Fruit fly (Drosophila melanogaster) whole organism, embryonic: ENCODE results near the gene Muc18B.
A peak's percentile ranks its signal among the peaks of the same experiment; 100 is the strongest.

Source experiments
- Awh ChIP-seq: fragments of 200-800 bp; sonication (Bioruptor generic); IDR thresholded peaks from 2 replicates; pipeline ENCODE4, ENCODE4 v1.3.6; 2022; ENCODE audit warnings: missing biosample characterization, missing genetic modification characterization
- Bgb ChIP-seq: fragments of 200-800 bp; sonication (Bioruptor generic); IDR thresholded peaks from 2 replicates; pipeline ENCODE4 v1.3.6; 2022; ENCODE audit warnings: missing biosample characterization, missing genetic modification characterization; ENCODE audit not compliant: partially characterized antibody
- CG10979 ChIP-seq: fragments of 200-800 bp; sonication (Bioruptor generic); optimal IDR thresholded peaks from 2 replicates; lab custom pipeline; 2018; ENCODE audit warnings: missing biosample characterization, mild to moderate bottlenecking, missing genetic modification characterization, moderate library complexity
- CG13775 ChIP-seq: fragments of 200-800 bp; sonication (Bioruptor generic); optimal IDR thresholded peaks from 3 replicates; lab custom pipeline; 2017; ENCODE audit warnings: missing biosample characterization, mild to moderate bottlenecking, missing genetic modification characterization
- CG15479 ChIP-seq: fragments of 200-800 bp; sonication (Bioruptor generic); optimal IDR thresholded peaks from 3 replicates; lab custom pipeline; 2019; ENCODE audit warnings: missing biosample characterization, mild to moderate bottlenecking, missing genetic modification characterization, moderate library complexity
- CG16863 ChIP-seq: fragments of 200-800 bp; sonication (Bioruptor generic); optimal IDR thresholded peaks from 3 replicates; lab custom pipeline; 2016; ENCODE audit warnings: missing biosample characterization, missing genetic modification characterization
- CG17385 ChIP-seq: fragments of 200-800 bp; sonication (Bioruptor generic); optimal IDR thresholded peaks from 3 replicates; lab custom pipeline; 2018; ENCODE audit warnings: missing biosample characterization, mild to moderate bottlenecking, missing genetic modification characterization
- CG17568 ChIP-seq: fragments of 200-800 bp; sonication (Bioruptor generic); optimal IDR thresholded peaks from 2 replicates; lab custom pipeline; 2018; ENCODE audit warnings: missing biosample characterization, mild to moderate bottlenecking, missing genetic modification characterization, moderate library complexity
- CG1832 ChIP-seq: fragments of 200-800 bp; sonication (Bioruptor generic); optimal IDR thresholded peaks from 2 replicates; lab custom pipeline; 2017; ENCODE audit warnings: missing biosample characterization, mild to moderate bottlenecking, missing genetic modification characterization, inconsistent platforms
- CG2199 ChIP-seq: fragments of 200-800 bp; sonication (Bioruptor generic); IDR thresholded peaks from 3 replicates; pipeline ENCODE4 v1.3.6; 2022; ENCODE audit warnings: missing biosample characterization, missing genetic modification characterization
- CG30431 ChIP-seq: fragments of 200-800 bp; sonication (Bioruptor generic); optimal IDR thresholded peaks from 2 replicates; lab custom pipeline; 2017; ENCODE audit warnings: missing biosample characterization, missing genetic modification characterization
- CG33213 ChIP-seq: fragments of 200-800 bp; sonication (Bioruptor generic); optimal IDR thresholded peaks from 3 replicates; lab custom pipeline; 2016; ENCODE audit warnings: missing biosample characterization, missing genetic modification characterization
- CG3838 ChIP-seq: fragments of 200-800 bp; sonication (Bioruptor generic); optimal IDR thresholded peaks from 3 replicates; lab custom pipeline; 2016; ENCODE audit warnings: missing biosample characterization, missing genetic modification characterization
- CG4328 ChIP-seq: fragments of 200-800 bp; sonication (Bioruptor generic); optimal IDR thresholded peaks from 3 replicates; lab custom pipeline; 2017; ENCODE audit warnings: missing biosample characterization, missing genetic modification reagents, missing genetic modification characterization
- CG4360 ChIP-seq: fragments of 200-800 bp; sonication (Bioruptor generic); IDR thresholded peaks from 2 replicates; pipeline ENCODE4 v1.3.6; 2022; ENCODE audit warnings: missing biosample characterization, missing genetic modification characterization
- CG4424 ChIP-seq: fragments of 200-800 bp; sonication (Bioruptor generic); optimal IDR thresholded peaks from 3 replicates; lab custom pipeline; 2016; ENCODE audit warnings: missing biosample characterization, missing genetic modification characterization
- CG4617 ChIP-seq: fragments of 200-800 bp; sonication (Bioruptor generic); optimal IDR thresholded peaks from 3 replicates; lab custom pipeline; 2016; ENCODE audit warnings: missing biosample characterization, missing genetic modification characterization, borderline replicate concordance
- CG7556 ChIP-seq: fragments of 200-800 bp; sonication (Bioruptor generic); optimal IDR thresholded peaks from 2 replicates; lab custom pipeline; 2017; ENCODE audit warnings: missing biosample characterization, mild to moderate bottlenecking, missing genetic modification characterization
- CG8359 ChIP-seq: fragments of 200-800 bp; sonication (Bioruptor generic); optimal IDR thresholded peaks from 2 replicates; lab custom pipeline; 2017; ENCODE audit warnings: missing biosample characterization, mild to moderate bottlenecking, missing genetic modification characterization, borderline replicate concordance
- CG8478 ChIP-seq: fragments of >200 bp; optimal IDR thresholded peaks from 2 replicates; lab custom pipeline; 2018
- CG9727 ChIP-seq: fragments of 200-800 bp; sonication (Bioruptor generic); optimal IDR thresholded peaks from 3 replicates; lab custom pipeline; 2017; ENCODE audit warnings: missing biosample characterization, mild to moderate bottlenecking, missing genetic modification characterization
- Camta ChIP-seq: fragments of 200-800 bp; sonication (Bioruptor generic); optimal IDR thresholded peaks from 2 replicates; lab custom pipeline; 2016; ENCODE audit warnings: missing biosample characterization, missing genetic modification characterization
- D ChIP-seq, 2 experiments: fragments of 200-800 bp in 1 of 2; fragments of >200 bp in 1 of 2; sonication (Bioruptor generic) in 1 of 2; optimal IDR thresholded peaks; 2 replicates in 1 of 2; 3 replicates in 1 of 2; lab custom pipeline; 2017; ENCODE audit warnings: mild to moderate bottlenecking in 1 of 2, missing biosample characterization in 1 of 2, missing genetic modification characterization in 1 of 2, missing genetic modification reagents in 1 of 2
- Dad ChIP-seq: fragments of 200-800 bp; sonication (Bioruptor generic); optimal IDR thresholded peaks from 3 replicates; lab custom pipeline; 2016; ENCODE audit warnings: missing biosample characterization, missing genetic modification characterization
- Drgx ChIP-seq: fragments of 200-800 bp; sonication (Bioruptor generic); IDR thresholded peaks from 2 replicates; pipeline ENCODE4 v1.3.6; 2022; ENCODE audit warnings: missing biosample characterization, missing genetic modification characterization
- Hey ChIP-seq: fragments of 200-800 bp; sonication (Bioruptor generic); optimal IDR thresholded peaks from 3 replicates; lab custom pipeline; 2018; ENCODE audit warnings: missing biosample characterization, mild to moderate bottlenecking, missing genetic modification characterization
- HmgZ ChIP-seq: fragments of 200-800 bp; sonication (Bioruptor generic); optimal IDR thresholded peaks from 2 replicates; lab custom pipeline; 2018; ENCODE audit warnings: missing biosample characterization, mild to moderate bottlenecking, missing genetic modification characterization
- Hmr ChIP-seq: fragments of 200-800 bp; sonication (Bioruptor generic); optimal IDR thresholded peaks from 3 replicates; lab custom pipeline; 2017; ENCODE audit warnings: mild to moderate bottlenecking, missing biosample characterization, missing genetic modification reagents, missing genetic modification characterization
- Hr78 ChIP-seq, 2 experiments: fragments of 200-800 bp in 1 of 2; fragments of >200 bp in 1 of 2; sonication (Bioruptor generic) in 1 of 2; optimal IDR thresholded peaks; 2 replicates each; lab custom pipeline; 2017 to 2019; ENCODE audit warnings: missing biosample characterization in 2 of 2, missing genetic modification characterization in 2 of 2, mild to moderate bottlenecking in 1 of 2, moderate library complexity in 1 of 2
- Jarid2 ChIP-seq: fragments of 200-800 bp; sonication (Bioruptor generic); optimal IDR thresholded peaks from 3 replicates; lab custom pipeline; 2017; ENCODE audit warnings: mild to moderate bottlenecking, missing biosample characterization, missing genetic modification reagents, missing genetic modification characterization
- NfI ChIP-seq: fragments of 200-800 bp; sonication (Bioruptor generic); optimal IDR thresholded peaks from 3 replicates; lab custom pipeline; 2018; ENCODE audit warnings: missing biosample characterization, mild to moderate bottlenecking, missing genetic modification characterization, moderate library complexity
- Optix ChIP-seq: fragments of 200-800 bp; sonication (Bioruptor generic); IDR thresholded peaks from 3 replicates; pipeline ENCODE4 v1.3.6; 2022; ENCODE audit warnings: missing biosample characterization, missing genetic modification characterization
- Rx ChIP-seq: fragments of 200-800 bp; sonication (Bioruptor generic); IDR thresholded peaks from 2 replicates; pipeline ENCODE4 v1.3.6; 2022; ENCODE audit warnings: missing biosample characterization, missing genetic modification characterization
- Sin3A ChIP-seq: fragments of >200 bp; optimal IDR thresholded peaks from 2 replicates; lab custom pipeline; 2018
- Stat92E ChIP-seq, 3 experiments: fragments of >200 bp in 2 of 3; fragments of 200-800 bp in 1 of 3; sonication (Bioruptor generic) in 1 of 3; optimal IDR thresholded peaks; 2 replicates each; lab custom pipeline; 2017 to 2019; ENCODE audit warnings: missing biosample characterization in 3 of 3, missing genetic modification characterization in 3 of 3, mild to moderate bottlenecking in 1 of 3, moderate library complexity in 1 of 3
- dan ChIP-seq: fragments of 200-800 bp; sonication (Bioruptor generic); IDR thresholded peaks from 2 replicates; pipeline ENCODE4 v1.3.6; 2022; ENCODE audit warnings: missing biosample characterization, missing genetic modification characterization
- dimm ChIP-seq: fragments of 200-800 bp; sonication (Bioruptor generic); IDR thresholded peaks from 2 replicates; pipeline ENCODE4 v1.3.6; 2022; ENCODE audit warnings: missing biosample characterization, missing genetic modification characterization
- eve ChIP-seq, 2 experiments: fragments of >200 bp; optimal IDR thresholded peaks; 2 replicates each; lab custom pipeline; 2017; ENCODE audit warnings: missing biosample characterization in 2 of 2, missing genetic modification characterization in 2 of 2
- exex ChIP-seq: fragments of 200-800 bp; sonication (Bioruptor generic); optimal IDR thresholded peaks from 4 replicates; lab custom pipeline; 2018; ENCODE audit warnings: missing biosample characterization, mild to moderate bottlenecking, missing genetic modification characterization, moderate library complexity
- fd3F ChIP-seq: fragments of 200-800 bp; sonication (Bioruptor generic); optimal IDR thresholded peaks from 2 replicates; lab custom pipeline; 2018; ENCODE audit warnings: missing biosample characterization, mild to moderate bottlenecking, missing genetic modification characterization, moderate library complexity
- grn ChIP-seq: fragments of 200-800 bp; sonication (Bioruptor generic); optimal IDR thresholded peaks from 3 replicates; lab custom pipeline; 2017; ENCODE audit warnings: missing biosample characterization, missing genetic modification characterization
- gt ChIP-seq: fragments of 200-800 bp; sonication (Bioruptor generic); IDR thresholded peaks from 2 replicates; pipeline ENCODE4 v1.3.6; 2022; ENCODE audit warnings: missing biosample characterization, missing genetic modification characterization
- hth ChIP-seq: fragments of >200 bp; optimal IDR thresholded peaks from 2 replicates; lab custom pipeline; 2017; ENCODE audit warnings: inconsistent platforms
- jumu ChIP-seq: fragments of 200-800 bp; sonication (Bioruptor generic); optimal IDR thresholded peaks from 3 replicates; lab custom pipeline; 2016; ENCODE audit warnings: missing biosample characterization, missing genetic modification characterization
- nom ChIP-seq: fragments of 200-800 bp; sonication (Bioruptor generic); optimal IDR thresholded peaks from 2 replicates; lab custom pipeline; 2017; ENCODE audit warnings: missing biosample characterization, missing genetic modification characterization, mild to moderate bottlenecking, moderate library complexity, missing genetic modification reagents
- org-1 ChIP-seq: fragments of 200-800 bp; sonication (Bioruptor generic); optimal IDR thresholded peaks from 2 replicates; lab custom pipeline; 2017; ENCODE audit warnings: missing biosample characterization, missing genetic modification characterization
- scrt ChIP-seq: fragments of 200-800 bp; sonication (Bioruptor generic); optimal IDR thresholded peaks from 2 replicates; lab custom pipeline; 2018; ENCODE audit warnings: missing biosample characterization, mild to moderate bottlenecking, missing genetic modification characterization, moderate library complexity
- sens-2 ChIP-seq: fragments of 200-800 bp; sonication (Bioruptor generic); IDR thresholded peaks from 2 replicates; pipeline ENCODE4 v1.3.6; 2022; ENCODE audit warnings: missing biosample characterization, missing genetic modification characterization
- seq ChIP-seq: fragments of 200-800 bp; sonication (Bioruptor generic); IDR thresholded peaks from 2 replicates; pipeline ENCODE4 v1.3.6; 2022; ENCODE audit warnings: missing biosample characterization, missing genetic modification characterization
- so ChIP-seq: fragments of 200-800 bp; sonication (Bioruptor generic); IDR thresholded peaks from 3 replicates; pipeline ENCODE4 v1.3.6; 2022; ENCODE audit warnings: missing biosample characterization, missing genetic modification characterization
- sob ChIP-seq: fragments of 200-800 bp; sonication (Bioruptor generic); IDR thresholded peaks from 2 replicates; pipeline ENCODE4 v1.3.6; 2022; ENCODE audit warnings: missing biosample characterization, missing genetic modification characterization

The Muc18B gene

DNA sequence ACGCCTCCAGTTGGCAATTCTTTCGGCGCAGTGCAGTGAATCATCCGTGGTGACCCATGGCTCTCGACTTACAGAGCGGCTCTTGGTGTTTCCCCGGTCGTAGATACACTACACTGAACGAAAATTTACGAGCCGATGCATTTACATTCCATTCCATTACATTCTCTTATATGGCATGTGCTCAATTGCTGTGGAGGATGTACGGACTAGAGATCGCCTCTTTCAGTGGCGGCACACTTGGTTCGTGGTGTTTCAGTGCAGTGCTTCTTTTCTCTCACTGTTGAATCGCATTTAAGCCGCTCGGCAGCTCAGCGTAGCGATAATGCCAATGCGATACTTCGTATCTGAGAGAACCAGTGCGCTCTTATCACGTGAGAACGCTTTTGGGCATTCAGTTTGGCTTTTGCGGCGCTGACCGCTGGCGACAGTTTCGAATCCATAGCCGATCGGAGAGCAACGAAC is 27.7 kb upstream of the Muc18B start, which contains the start of gene Mec2 (continued):
- TF ChIP-seq org-1 (GFP tag; lab: Kevin White, UChicago) = peak; percentile 47
- TF ChIP-seq CG9727 = peak; percentile 31
- 0 out of 3 replicates have a peak, but pooled peaks have one; percentile 31 for TF ChIP-seq so (GFP tag; lab: Robert Waterston, UW)
- TF ChIP-seq CG16863 (GFP tag; lab: Kevin White, UChicago) = peak; percentile 54
- no peak for TF ChIP-seq CG4617
- TF ChIP-seq Awh = 0 out of 2 replicates have a peak, but pooled peaks have one; percentile 14
- TF ChIP-seq Drgx (GFP tag; lab: Robert Waterston, UW) = peak; percentile 72
- TF ChIP-seq CG1832 (GFP tag; lab: Kevin White, UChicago) = no peak
- no peak for TF ChIP-seq CG15479 (GFP tag; lab: Kevin White, UChicago)
- peak; percentile 35 for TF ChIP-seq Dad (GFP tag; lab: Kevin White, UChicago)
- TF ChIP-seq Jarid2 (GFP tag; lab: Kevin White, UChicago) = no peak
- peak; percentile 39 for TF ChIP-seq CG10979
- no peak for TF ChIP-seq gt
- no peak for TF ChIP-seq Sin3A
- TF ChIP-seq CG30431 (GFP tag; lab: Kevin White, UChicago) = no peak
- peak; percentile 39 for TF ChIP-seq HmgZ (tag; lab: Kevin White, UChicago)
- no peak for TF ChIP-seq exex (tag; lab: Kevin White, UChicago)
- no peak for TF ChIP-seq CG17568 (GFP tag; lab: Kevin White, UChicago)
- peak; percentile 63; the same call in 2 of the 3 replicates for TF ChIP-seq Optix
- peak; percentile 43; the same call in 1 of the 2 replicates for TF ChIP-seq Rx (GFP tag; lab: Robert Waterston, UW)
- TF ChIP-seq CG2199 (GFP tag; lab: Robert Waterston, UW) = no peak
- peak; percentile 25; the same call in 1 of the 2 replicates for TF ChIP-seq sob (GFP tag; lab: Robert Waterston, UW)
- no peak for TF ChIP-seq CG4328 (GFP tag; lab: Kevin White, UChicago)
- TF ChIP-seq Stat92E (GFP tag; optimal IDR thresholded peaks at IDR 0.05; lab: Kevin White, UChicago) = no peak
- TF ChIP-seq sens-2 (GFP tag; lab: Robert Waterston, UW) = no peak
- peak; percentile 55 for TF ChIP-seq CG7556 (GFP tag; lab: Kevin White, UChicago)
- peak; percentile 43 for TF ChIP-seq jumu (GFP tag; lab: Kevin White, UChicago)
- TF ChIP-seq CG4360 (GFP tag; lab: Robert Waterston, UW) = no peak
- TF ChIP-seq CG33213 (GFP tag; lab: Kevin White, UChicago) = no peak
- no peak for TF ChIP-seq fd3F (GFP tag; lab: Kevin White, UChicago)
- TF ChIP-seq NfI (GFP tag; lab: Kevin White, UChicago) = peak; percentile 68
- TF ChIP-seq scrt = no peak
- no peak for TF ChIP-seq Camta
- peak; percentile 41 for TF ChIP-seq CG17385 (GFP tag; lab: Kevin White, UChicago)
- no peak for TF ChIP-seq CG8359 (GFP tag; lab: Kevin White, UChicago)
- no peak for TF ChIP-seq Bgb (GFP tag; lab: Robert Waterston, UW)
- no peak for TF ChIP-seq Hmr (GFP tag; lab: Kevin White, UChicago)
- no peak for TF ChIP-seq hth (lab: Kevin White, UChicago)
- TF ChIP-seq Hey = no peak
- TF ChIP-seq CG3838 (GFP tag; lab: Kevin White, UChicago) = no peak
- TF ChIP-seq dimm = no peak
- peak; percentile 12 for TF ChIP-seq nom (GFP tag; lab: Kevin White, UChicago)
- TF ChIP-seq dan = no peak
- TF ChIP-seq CG8478 (lab: Kevin White, UChicago) = no peak
- TF ChIP-seq CG13775 = no peak
- TF ChIP-seq seq = peak; percentile 47; the same call in 1 of the 2 replicates
- no peak for TF ChIP-seq D (optimal IDR thresholded peaks at IDR 0.05; lab: Kevin White, UChicago)
- no peak for TF ChIP-seq D (GFP tag; optimal IDR thresholded peaks at IDR 0.05; lab: Kevin White, UChicago)
- TF ChIP-seq Hr78 (GFP tag; optimal IDR thresholded peaks at IDR 0.05; lab: Kevin White, UChicago) = peak in 1 of 2 experiments; percentile 83
- no peak for TF ChIP-seq grn (GFP tag; lab: Kevin White, UChicago)
- no peak for TF ChIP-seq CG4424 (GFP tag; lab: Kevin White, UChicago)
- no peak for TF ChIP-seq eve (GFP tag; optimal IDR thresholded peaks at IDR 0.05; lab: Kevin White, UChicago)
